Fruit fly (Drosophila melanogaster) whole organism, prepupa: Measurements from ENCODE around the gene Gycalpha99B.

Experiments used
- Blimp-1 ChIP-seq: fragments of 200-800 bp; sonication (Bioruptor generic); optimal IDR thresholded peaks from 3 replicates; lab custom pipeline; 2017; ENCODE audit warnings: missing biosample characterization, missing genetic modification characterization, mild to moderate bottlenecking, moderate library complexity, missing genetic modification reagents
- CG10631 ChIP-seq: fragments of 200-800 bp; sonication (Bioruptor generic); optimal IDR thresholded peaks from 2 replicates; lab custom pipeline; 2016; ENCODE audit warnings: missing biosample characterization, missing genetic modification characterization
- CG11762 ChIP-seq: fragments of 200-800 bp; sonication (Bioruptor generic); optimal IDR thresholded peaks from 3 replicates; lab custom pipeline; 2016; ENCODE audit warnings: missing biosample characterization, missing genetic modification characterization; ENCODE audit not compliant: insufficient read depth
- CG11902 ChIP-seq: fragments of 200-800 bp; sonication (Bioruptor generic); optimal IDR thresholded peaks from 3 replicates; lab custom pipeline; 2016; ENCODE audit warnings: missing biosample characterization, missing genetic modification characterization
- CG15336 ChIP-seq: fragments of 200-800 bp; sonication (Bioruptor generic); IDR thresholded peaks from 2 replicates; pipeline ENCODE4 v1.3.6; 2022; ENCODE audit warnings: missing biosample characterization, missing genetic modification characterization
- CG1621 ChIP-seq: fragments of 200-800 bp; sonication (Bioruptor generic); optimal IDR thresholded peaks from 3 replicates; lab custom pipeline; 2018; ENCODE audit warnings: missing biosample characterization, mild to moderate bottlenecking, missing genetic modification characterization
- CG3032 ChIP-seq: fragments of 200-800 bp; optimal IDR thresholded peaks from 2 replicates; lab custom pipeline; 2019; ENCODE audit warnings: missing biosample characterization, mild to moderate bottlenecking, missing genetic modification characterization, moderate library complexity
- CG31627 ChIP-seq: fragments of 200-800 bp; sonication (Bioruptor generic); optimal IDR thresholded peaks from 3 replicates; lab custom pipeline; 2016; ENCODE audit warnings: missing biosample characterization, missing genetic modification characterization
- CG32006 ChIP-seq: fragments of 200-800 bp; sonication (Bioruptor generic); optimal IDR thresholded peaks from 3 replicates; lab custom pipeline; 2017; ENCODE audit warnings: missing biosample characterization, mild to moderate bottlenecking, missing genetic modification characterization
- CG34406 ChIP-seq: fragments of 200-800 bp; sonication (Bioruptor generic); optimal IDR thresholded peaks from 3 replicates; lab custom pipeline; 2016; ENCODE audit warnings: missing biosample characterization, missing genetic modification characterization
- CG3919 ChIP-seq: fragments of 200-800 bp; sonication (Bioruptor generic); optimal IDR thresholded peaks from 3 replicates; lab custom pipeline; 2016; ENCODE audit warnings: missing biosample characterization, missing genetic modification characterization
- CG4318 ChIP-seq: fragments of 200-800 bp; sonication (Bioruptor generic); optimal IDR thresholded peaks from 3 replicates; lab custom pipeline; 2017; ENCODE audit warnings: missing biosample characterization, mild to moderate bottlenecking, missing genetic modification characterization
- CG6163 ChIP-seq: fragments of 200-800 bp; sonication (Bioruptor generic); IDR thresholded peaks from 3 replicates; pipeline ENCODE4 v1.3.6; 2022; ENCODE audit warnings: missing biosample characterization, missing genetic modification characterization
- CG6276 ChIP-seq: fragments of 200-800 bp; sonication (Bioruptor generic); optimal IDR thresholded peaks from 2 replicates; lab custom pipeline; 2017; ENCODE audit warnings: missing biosample characterization, mild to moderate bottlenecking, missing genetic modification characterization
- CG6854 ChIP-seq: fragments of 200-800 bp; sonication (Bioruptor generic); optimal IDR thresholded peaks from 2 replicates; lab custom pipeline; 2017; ENCODE audit warnings: missing biosample characterization, mild to moderate bottlenecking, missing genetic modification characterization
- CG8319 ChIP-seq: fragments of 200-800 bp; sonication (Bioruptor generic); optimal IDR thresholded peaks from 3 replicates; lab custom pipeline; 2016; ENCODE audit warnings: missing biosample characterization, missing genetic modification characterization
- CG8632 ChIP-seq: fragments of 200-800 bp; sonication (Bioruptor generic); optimal IDR thresholded peaks from 3 replicates; lab custom pipeline; 2016; ENCODE audit warnings: missing biosample characterization, missing genetic modification characterization
- CG9139 ChIP-seq: fragments of 200-800 bp; sonication (Bioruptor generic); optimal IDR thresholded peaks from 3 replicates; lab custom pipeline; 2017; ENCODE audit warnings: missing biosample characterization, mild to moderate bottlenecking, missing genetic modification characterization
- Eip78C ChIP-seq: fragments of 200-800 bp; sonication (Bioruptor generic); peaks from one replicate; lab custom pipeline; 2016; ENCODE audit warnings: missing biosample characterization, missing genetic modification characterization
- Eip93F ChIP-seq: fragments of 200-800 bp; sonication (Bioruptor generic); optimal IDR thresholded peaks from 2 replicates; lab custom pipeline; 2016; ENCODE audit warnings: missing biosample characterization, mild to moderate bottlenecking, missing genetic modification characterization
- Gug ChIP-seq: fragments of 200-800 bp; sonication (Bioruptor generic); IDR thresholded peaks from 2 replicates; pipeline ENCODE4 v1.3.6; 2022; ENCODE audit warnings: missing biosample characterization, missing genetic modification characterization
- Hr4 ChIP-seq: fragments of 200-800 bp; sonication (Bioruptor generic); optimal IDR thresholded peaks from 3 replicates; lab custom pipeline; 2016; ENCODE audit warnings: missing biosample characterization, missing genetic modification characterization
- Met ChIP-seq: fragments of 200-800 bp; sonication (Bioruptor generic); optimal IDR thresholded peaks from 3 replicates; lab custom pipeline; 2016; ENCODE audit warnings: missing biosample characterization, missing genetic modification characterization
- Smox ChIP-seq: fragments of 200-800 bp; sonication (Bioruptor generic); optimal IDR thresholded peaks from 3 replicates; lab custom pipeline; 2016; ENCODE audit warnings: missing biosample characterization, missing genetic modification characterization
- Sox102F ChIP-seq: fragments of 200-800 bp; sonication (Bioruptor generic); optimal IDR thresholded peaks from 2 replicates; lab custom pipeline; 2016; ENCODE audit warnings: missing biosample characterization, mild to moderate bottlenecking, missing genetic modification characterization
- Sox14 ChIP-seq: fragments of 200-800 bp; sonication (Bioruptor generic); optimal IDR thresholded peaks from 3 replicates; lab custom pipeline; 2016; ENCODE audit warnings: missing biosample characterization, missing genetic modification characterization
- Sox15 ChIP-seq: fragments of 200-800 bp; sonication (Bioruptor generic); optimal IDR thresholded peaks from 3 replicates; lab custom pipeline; 2016; ENCODE audit warnings: missing biosample characterization, missing genetic modification characterization
- acj6 ChIP-seq: fragments of 200-800 bp; sonication (Bioruptor generic); optimal IDR thresholded peaks from 3 replicates; lab custom pipeline; 2016; ENCODE audit warnings: missing biosample characterization, missing genetic modification characterization
- dac ChIP-seq: fragments of 200-800 bp; sonication (Bioruptor generic); optimal IDR thresholded peaks from 2 replicates; lab custom pipeline; 2017; ENCODE audit warnings: missing biosample characterization, mild to moderate bottlenecking, missing genetic modification characterization
- dsx ChIP-seq: fragments of 200-800 bp; optimal IDR thresholded peaks from 3 replicates; lab custom pipeline; 2019; ENCODE audit warnings: missing biosample characterization, mild to moderate bottlenecking, missing genetic modification characterization, moderate library complexity; ENCODE audit not compliant: poor library complexity, severe bottlenecking
- esn ChIP-seq: fragments of 200-800 bp; sonication (Bioruptor generic); optimal IDR thresholded peaks from 2 replicates; lab custom pipeline; 2016; ENCODE audit warnings: missing biosample characterization, mild to moderate bottlenecking, missing genetic modification characterization, moderate library complexity
- fd59A ChIP-seq: fragments of 200-800 bp; sonication (Bioruptor generic); optimal IDR thresholded peaks from 2 replicates; lab custom pipeline; 2017; ENCODE audit warnings: missing biosample characterization, mild to moderate bottlenecking, missing genetic modification characterization, missing genetic modification reagents
- fkh ChIP-seq: fragments of 200-800 bp; sonication (Bioruptor generic); optimal IDR thresholded peaks from 3 replicates; lab custom pipeline; 2017; ENCODE audit warnings: missing biosample characterization, mild to moderate bottlenecking, missing genetic modification characterization, moderate library complexity
- net ChIP-seq: fragments of 200-800 bp; sonication (Bioruptor generic); optimal IDR thresholded peaks from 3 replicates; lab custom pipeline; 2016; ENCODE audit warnings: missing biosample characterization, missing genetic modification characterization
- pdm3 ChIP-seq: fragments of 200-800 bp; sonication (Bioruptor generic); optimal IDR thresholded peaks from 3 replicates; lab custom pipeline; 2016; ENCODE audit warnings: missing biosample characterization, missing genetic modification characterization
- ss ChIP-seq, 2 experiments: fragments of 200-800 bp; sonication (Bioruptor generic); optimal IDR thresholded peaks; 2 replicates in 1 of 2; 3 replicates in 1 of 2; lab custom pipeline; 2017 to 2018; ENCODE audit warnings: mild to moderate bottlenecking in 2 of 2, missing biosample characterization in 2 of 2, missing genetic modification characterization in 2 of 2, moderate library complexity in 1 of 2
- svp ChIP-seq: fragments of 200-800 bp; sonication (Bioruptor generic); peaks from one replicate; lab custom pipeline; 2016; ENCODE audit warnings: missing biosample characterization, missing genetic modification characterization
- topi ChIP-seq: fragments of 200-800 bp; sonication (Bioruptor generic); optimal IDR thresholded peaks from 3 replicates; lab custom pipeline; 2016; ENCODE audit warnings: missing biosample characterization, missing genetic modification characterization
- vri ChIP-seq: fragments of 200-800 bp; sonication (Bioruptor generic); optimal IDR thresholded peaks from 3 replicates; lab custom pipeline; 2016; ENCODE audit warnings: missing biosample characterization, mild to moderate bottlenecking, missing genetic modification characterization

Gycalpha99B gene

dm6 chr3R:29675333-29675732, 7.0 kb upstream of the Gycalpha99B start, which contains the start of the genes Bub3 and Cap-D2 (continued):
- TF ChIP-seq CG6276 (no peak), CG3919 (GFP tag; lab: Kevin White, UChicago) (peak; percentile 66), Met (GFP tag; lab: Kevin White, UChicago) (peak; percentile 66), net (GFP tag; lab: Kevin White, UChicago) (peak; percentile 44), CG8632 (peak; percentile 27), ss (GFP tag; optimal IDR thresholded peaks at IDR 0.05; lab: Kevin White, UChicago) (no peak)

DNA sequence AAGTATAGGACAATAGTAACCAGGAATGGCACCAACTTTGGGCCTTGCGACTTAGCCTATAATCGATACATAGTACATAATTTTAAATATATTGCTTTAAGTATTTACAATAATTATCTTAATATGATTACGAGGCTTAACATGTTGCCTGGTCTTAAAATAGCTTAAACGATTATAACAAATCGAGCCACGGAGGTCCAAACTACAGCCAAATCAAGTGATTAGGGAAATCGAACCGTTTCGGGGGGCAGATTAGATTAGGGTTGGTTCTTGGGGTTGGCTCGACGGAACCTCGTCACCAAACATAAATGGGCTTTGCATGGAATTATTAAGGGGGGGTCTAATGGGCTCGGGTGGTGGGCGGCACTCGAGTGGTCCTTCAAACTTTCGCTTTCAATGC, 1.1 kb upstream of the Gycalpha99B start:
- TF ChIP-seq CG11902 (GFP tag; lab: Kevin White, UChicago) (no peak), CG6276 (no peak), esn (GFP tag; lab: Kevin White, UChicago) (no peak), pdm3 (no peak), CG1621 (tag; lab: Kevin White, UChicago) (no peak), dac (GFP tag; lab: Kevin White, UChicago) (no peak)

DNA sequence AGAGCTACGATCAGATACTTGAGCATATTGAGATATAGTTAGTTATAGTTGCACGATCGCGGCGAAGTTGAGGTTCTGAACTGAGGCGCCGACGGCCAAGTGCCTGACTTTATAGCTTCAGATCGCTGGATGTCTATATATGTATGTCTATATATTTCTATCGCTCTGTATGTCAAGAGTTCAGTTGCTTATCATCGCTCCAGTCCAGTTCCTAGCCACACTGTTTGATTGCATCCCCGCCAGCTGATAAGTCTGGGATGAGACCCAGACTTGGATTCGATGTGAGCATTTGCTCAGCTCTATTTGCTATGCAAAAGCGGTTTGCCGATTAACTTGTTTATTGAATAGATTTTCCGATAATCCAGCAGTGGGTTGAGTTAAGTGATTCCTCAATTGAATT, 4.4 kb downstream of the Gycalpha99B start:
- TF ChIP-seq CG4318 (no peak), svp (peak; percentile 96), Eip78C (peak; percentile 60)

DNA sequence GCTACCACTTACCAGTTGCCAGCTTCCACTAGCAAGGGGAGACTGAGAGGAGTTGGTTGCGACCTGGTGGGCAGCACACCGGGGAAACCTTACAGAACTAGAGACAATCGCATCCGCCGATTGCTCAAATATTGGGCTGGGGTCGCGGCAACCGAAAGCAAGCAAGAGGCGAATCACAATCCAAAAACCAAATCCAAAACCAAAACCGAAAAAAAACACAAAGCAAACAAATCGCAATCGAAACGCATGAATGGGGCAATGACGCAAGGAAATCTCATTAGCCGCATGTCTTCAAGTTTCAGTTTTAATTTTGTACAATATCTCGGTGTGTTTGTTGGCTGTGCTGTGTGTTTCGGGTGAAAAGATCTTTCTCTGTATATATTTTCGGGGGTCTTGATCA, 6.9 kb downstream of the Gycalpha99B start, which contains the start of gene Obp99c:
Gene Obp99c (minus strand): TSS at position 101 of the 400 bp plus-strand sequence.
- no peak for TF ChIP-seq CG3032 (tag; lab: Kevin White, UChicago)
- no peak for TF ChIP-seq Sox14 (GFP tag; lab: Kevin White, UChicago)
- no peak for TF ChIP-seq CG9139 (GFP tag; lab: Kevin White, UChicago)

dm6 chr3R:29689833-29690538, 7.7 kb downstream of the Gycalpha99B start:
- peak; percentile 38 for TF ChIP-seq dsx (GFP tag; lab: Kevin White, UChicago)
- TF ChIP-seq CG15336 = no peak
- no peak for TF ChIP-seq CG4318
- peak; percentile 5 for TF ChIP-seq fkh (GFP tag; lab: Kevin White, UChicago)
- TF ChIP-seq Eip78C = peak; percentile 52
- peak; percentile 12 for TF ChIP-seq CG32006 (GFP tag; lab: Kevin White, UChicago)
- peak; percentile 78 for TF ChIP-seq svp

DNA sequence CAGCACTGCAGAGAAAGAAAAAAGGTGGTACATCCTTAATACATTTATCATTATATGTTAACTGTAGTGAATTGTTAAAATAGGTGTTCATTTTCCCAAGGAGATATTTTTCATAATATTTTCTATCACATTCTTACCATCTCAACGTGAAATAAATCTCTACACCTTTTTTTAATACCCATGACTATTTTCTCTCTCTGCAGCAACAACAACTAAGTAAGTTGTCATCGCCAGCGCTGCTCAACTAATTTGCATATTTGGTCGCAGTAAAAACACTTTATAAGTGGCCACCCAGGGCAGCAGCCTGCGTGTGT, 8.2 kb downstream of the Gycalpha99B start:
- TF ChIP-seq topi (GFP tag; lab: Kevin White, UChicago) (peak; percentile 44), CG32006 (GFP tag; lab: Kevin White, UChicago) (peak; percentile 63), Smox (GFP tag; lab: Kevin White, UChicago) (peak; percentile 15), CG1621 (tag; lab: Kevin White, UChicago) (peak; percentile 52), CG3919 (GFP tag; lab: Kevin White, UChicago) (peak; percentile 61), CG4318 (peak; percentile 24), Gug (no peak), CG6163 (GFP tag; lab: Robert Waterston, UW) (peak; percentile 63; the same call in 2 of the 3 replicates), Eip93F (GFP tag; lab: Kevin White, UChicago) (no peak), dac (GFP tag; lab: Kevin White, UChicago) (no peak), CG15336 (peak; percentile 46), CG11762 (GFP tag; lab: Kevin White, UChicago) (no peak), CG8319 (no peak), CG6276 (peak; percentile 36), CG8632 (peak; percentile 31), Blimp-1 (no peak), pdm3 (peak; percentile 61), Hr4 (peak; percentile 58), acj6 (GFP tag; lab: Kevin White, UChicago) (peak; percentile 35), vri (no peak), Sox102F (GFP tag; lab: Kevin White, UChicago) (no peak), CG34406 (GFP tag; lab: Kevin White, UChicago) (peak; percentile 6), CG31627 (GFP tag; lab: Kevin White, UChicago) (peak; percentile 36), fd59A (GFP tag; lab: Kevin White, UChicago) (peak; percentile 55), CG10631 (peak; percentile 35), CG9139 (GFP tag; lab: Kevin White, UChicago) (no peak), CG6854 (GFP tag; lab: Kevin White, UChicago) (no peak), Sox15 (GFP tag; lab: Kevin White, UChicago) (peak; percentile 16), net (GFP tag; lab: Kevin White, UChicago) (peak; percentile 42)
